Fruit fly (Drosophila melanogaster) whole organism, pupa: ENCODE results near the gene CG34462.

Experiments used
- CG10348 ChIP-seq: fragments of 200-800 bp; sonication (Bioruptor generic); IDR thresholded peaks from 2 replicates; pipeline ENCODE4 v1.3.6; 2022; ENCODE audit warnings: missing biosample characterization, missing genetic modification characterization
- CG12605 ChIP-seq: fragments of 200-800 bp; sonication (Bioruptor generic); IDR thresholded peaks from 2 replicates; pipeline ENCODE4 v1.3.6; 2022; ENCODE audit warnings: missing biosample characterization, missing genetic modification characterization
- CG13204 ChIP-seq: fragments of 200-800 bp; sonication (Bioruptor generic); optimal IDR thresholded peaks from 2 replicates; lab custom pipeline; 2018; ENCODE audit warnings: missing biosample characterization, mild to moderate bottlenecking, missing genetic modification characterization, moderate library complexity
- CG14655 ChIP-seq: fragments of 200-800 bp; sonication (Bioruptor generic); optimal IDR thresholded peaks from 3 replicates; lab custom pipeline; 2017; ENCODE audit warnings: mild to moderate bottlenecking, missing biosample characterization, missing genetic modification reagents, missing genetic modification characterization
- CG15710 ChIP-seq: fragments of 200-800 bp; sonication (Bioruptor generic); optimal IDR thresholded peaks from 2 replicates; lab custom pipeline; 2018; ENCODE audit warnings: missing biosample characterization, mild to moderate bottlenecking, missing genetic modification characterization, moderate library complexity
- CG17806 ChIP-seq: fragments of 200-800 bp; sonication (Bioruptor generic); optimal IDR thresholded peaks from 2 replicates; lab custom pipeline; 2018; ENCODE audit warnings: missing biosample characterization, mild to moderate bottlenecking, missing genetic modification characterization, moderate library complexity
- CG32121 ChIP-seq: fragments of 200-800 bp; sonication (Bioruptor generic); IDR thresholded peaks from 2 replicates; pipeline ENCODE4 v1.3.6; 2022; ENCODE audit warnings: missing biosample characterization, missing genetic modification characterization
- CG34367 ChIP-seq: fragments of 200-800 bp; sonication (Bioruptor generic); optimal IDR thresholded peaks from 2 replicates; lab custom pipeline; 2018; ENCODE audit warnings: missing biosample characterization, mild to moderate bottlenecking, missing genetic modification characterization
- CG4496 ChIP-seq: fragments of 200-800 bp; sonication (Bioruptor generic); IDR thresholded peaks from 3 replicates; pipeline ENCODE4 v1.3.6; 2022; ENCODE audit warnings: missing biosample characterization, missing genetic modification characterization
- CG8159 ChIP-seq: fragments of 200-800 bp; sonication (Bioruptor generic); optimal IDR thresholded peaks from 3 replicates; lab custom pipeline; 2018; ENCODE audit warnings: missing biosample characterization, mild to moderate bottlenecking, missing genetic modification characterization, moderate library complexity
- CG8301 ChIP-seq: fragments of 200-800 bp; sonication (Bioruptor generic); optimal IDR thresholded peaks from 2 replicates; lab custom pipeline; 2018; ENCODE audit warnings: missing biosample characterization, mild to moderate bottlenecking, missing genetic modification characterization
- CG9948 ChIP-seq: fragments of 200-800 bp; sonication (Bioruptor generic); optimal IDR thresholded peaks from 2 replicates; lab custom pipeline; 2018; ENCODE audit warnings: missing biosample characterization, mild to moderate bottlenecking, missing genetic modification characterization, moderate library complexity
- D1 ChIP-seq: fragments of 200-800 bp; sonication (Bioruptor generic); optimal IDR thresholded peaks from 2 replicates; lab custom pipeline; 2018; ENCODE audit warnings: missing biosample characterization, mild to moderate bottlenecking, missing genetic modification characterization, moderate library complexity
- EcR ChIP-seq: fragments of 200-800 bp; sonication (Bioruptor generic); optimal IDR thresholded peaks from 3 replicates; lab custom pipeline; 2019; ENCODE audit warnings: missing biosample characterization, missing genetic modification characterization, mild to moderate bottlenecking, moderate library complexity, missing genetic modification reagents
- Ets98B ChIP-seq: fragments of 200-800 bp; sonication (Bioruptor generic); IDR thresholded peaks from 2 replicates; pipeline ENCODE4 v1.3.6; 2022; ENCODE audit warnings: missing biosample characterization, missing genetic modification characterization
- Pif1A ChIP-seq: fragments of 200-800 bp; sonication (Bioruptor generic); optimal IDR thresholded peaks from 3 replicates; lab custom pipeline; 2016; ENCODE audit warnings: missing biosample characterization, missing genetic modification characterization
- Pif1B ChIP-seq: fragments of 200-800 bp; sonication (Bioruptor generic); optimal IDR thresholded peaks from 3 replicates; lab custom pipeline; 2016; ENCODE audit warnings: missing biosample characterization, missing genetic modification characterization
- Snoo ChIP-seq: fragments of 200-800 bp; sonication (Bioruptor generic); optimal IDR thresholded peaks from 3 replicates; lab custom pipeline; 2017; ENCODE audit warnings: missing biosample characterization, mild to moderate bottlenecking, missing genetic modification characterization, inconsistent platforms
- fd96Ca ChIP-seq: fragments of 200-800 bp; sonication (Bioruptor generic); IDR thresholded peaks from 3 replicates; pipeline ENCODE4 v1.3.6; 2022; ENCODE audit warnings: missing biosample characterization, missing genetic modification characterization
- gl ChIP-seq: fragments of 200-800 bp; sonication (Bioruptor generic); optimal IDR thresholded peaks from 2 replicates; lab custom pipeline; 2018; ENCODE audit warnings: missing biosample characterization, mild to moderate bottlenecking, missing genetic modification characterization
- rn ChIP-seq: fragments of 200-800 bp; sonication (Bioruptor generic); IDR thresholded peaks from 2 replicates; pipeline ENCODE4 v1.3.6; 2022; ENCODE audit warnings: missing biosample characterization, missing genetic modification characterization

CG34462 gene

dm6 chr3L:8312290-8312689 is 16.1 kb upstream of the CG34462 start:
- TF ChIP-seq Ets98B (GFP tag; lab: Robert Waterston, UW), result no peak
- peak; percentile 42; the same call in 1 of the 3 replicates for TF ChIP-seq fd96Ca (GFP tag; lab: Robert Waterston, UW)

- TF ChIP-seq Ets98B (GFP tag; lab: Robert Waterston, UW), result peak; percentile 48; the same call in 1 of the 2 replicates
- TF ChIP-seq Pif1A, result peak; percentile 32
- no peak for TF ChIP-seq Pif1B
- peak; percentile 63; the same call in 2 of the 3 replicates for TF ChIP-seq CG4496 (GFP tag; lab: Robert Waterston, UW)
Observed at dm6 chr3L:8314788-8315140, 13.6 kb upstream of the CG34462 start.

dm6 chr3L:8315141-8315816 is 13.1 kb upstream of the CG34462 start, which contains the start of gene Cpsf6:
Cpsf6 (minus strand) TSS chr3L:8315502.
- TF ChIP-seq Ets98B (GFP tag; lab: Robert Waterston, UW) (peak; percentile 19; the same call in 1 of the 2 replicates), Snoo (tag; lab: Kevin White, UChicago) (no peak), CG14655 (GFP tag; lab: Kevin White, UChicago) (no peak), fd96Ca (GFP tag; lab: Robert Waterston, UW) (no peak), CG4496 (GFP tag; lab: Robert Waterston, UW) (peak; percentile 42; the same call in 1 of the 3 replicates), CG34367 (peak; percentile 17), CG10348 (GFP tag; lab: Robert Waterston, UW) (no peak), CG9948 (tag; lab: Kevin White, UChicago) (peak; percentile 6), CG17806 (tag; lab: Kevin White, UChicago) (peak; percentile 13)

DNA sequence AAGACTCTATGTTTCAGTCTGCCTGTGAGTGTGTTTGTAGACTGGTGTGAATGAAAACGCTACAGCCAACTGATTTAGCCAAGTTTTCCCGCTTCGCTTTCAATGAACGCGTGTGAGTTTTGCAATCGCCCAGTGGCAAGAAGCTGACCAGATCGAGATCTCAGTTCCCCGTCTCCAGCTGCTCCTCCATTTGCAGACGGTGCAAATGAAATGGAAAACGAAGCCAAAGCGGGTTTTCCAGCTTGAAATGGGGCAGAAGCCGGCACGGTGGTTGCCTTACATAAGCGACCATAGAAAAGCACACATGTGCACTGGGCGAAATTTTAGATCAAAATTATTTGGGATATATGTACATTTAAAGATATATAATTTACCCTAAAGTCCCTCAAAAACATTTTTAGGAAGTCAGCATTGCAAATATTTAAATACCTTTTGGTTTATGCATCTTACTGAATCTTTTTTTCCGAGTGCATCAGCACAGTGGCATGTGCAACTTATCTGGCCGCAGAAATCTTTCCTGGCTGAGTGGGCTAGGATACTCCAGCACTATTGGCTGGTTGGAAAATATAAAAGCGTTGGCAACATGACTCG is 9.4 kb upstream of the CG34462 start, which contains the start of gene CG43059:
CG43059 (minus strand) TSS at position 51 of the 591 bp plus-strand sequence.
- TF ChIP-seq CG34367, result no peak
- peak; percentile 92 for TF ChIP-seq Ets98B (GFP tag; lab: Robert Waterston, UW)
- TF ChIP-seq CG10348 (GFP tag; lab: Robert Waterston, UW), result peak; percentile 56; the same call in 1 of the 2 replicates
- no peak for TF ChIP-seq gl (tag; lab: Kevin White, UChicago)
- TF ChIP-seq CG12605 (GFP tag; lab: Robert Waterston, UW), result peak; percentile 82
- TF ChIP-seq rn (GFP tag; lab: Robert Waterston, UW), result peak; percentile 82
- no peak for TF ChIP-seq CG9948 (tag; lab: Kevin White, UChicago)
- no peak for TF ChIP-seq Pif1B
- TF ChIP-seq Pif1A, result peak; percentile 38
- no peak for TF ChIP-seq EcR
- no peak for TF ChIP-seq Snoo (tag; lab: Kevin White, UChicago)
- TF ChIP-seq CG32121 (GFP tag; lab: Robert Waterston, UW), result peak; percentile 93
- no peak for TF ChIP-seq CG13204 (GFP tag; lab: Kevin White, UChicago)
- peak; percentile 82 for TF ChIP-seq CG14655 (GFP tag; lab: Kevin White, UChicago)
- TF ChIP-seq CG8301, result peak; percentile 88
- TF ChIP-seq fd96Ca (GFP tag; lab: Robert Waterston, UW), result peak; percentile 87
- TF ChIP-seq CG8159 (tag; lab: Kevin White, UChicago), result no peak
- TF ChIP-seq CG17806 (tag; lab: Kevin White, UChicago), result no peak
- peak; percentile 91 for TF ChIP-seq CG4496 (GFP tag; lab: Robert Waterston, UW)
- no peak for TF ChIP-seq CG15710 (tag; lab: Kevin White, UChicago)
- no peak for TF ChIP-seq D1 (tag; lab: Kevin White, UChicago)

dm6 chr3L:8320105-8320813 is 8.1 kb upstream of the CG34462 start, which contains the start of gene CG13670:
CG13670 (plus strand) TSS chr3L:8320763.
- TF ChIP-seq CG17806 (tag; lab: Kevin White, UChicago), result no peak
- TF ChIP-seq CG15710 (tag; lab: Kevin White, UChicago), result no peak
- no peak for TF ChIP-seq gl (tag; lab: Kevin White, UChicago)
- peak; percentile 56; the same call in 1 of the 2 replicates for TF ChIP-seq CG32121 (GFP tag; lab: Robert Waterston, UW)
- peak; percentile 4 for TF ChIP-seq CG8301
- TF ChIP-seq rn (GFP tag; lab: Robert Waterston, UW), result no peak
- no peak for TF ChIP-seq Snoo (tag; lab: Kevin White, UChicago)
- no peak for TF ChIP-seq D1 (tag; lab: Kevin White, UChicago)
- no peak for TF ChIP-seq Pif1B
- no peak for TF ChIP-seq EcR
- no peak for TF ChIP-seq CG14655 (GFP tag; lab: Kevin White, UChicago)
- no peak for TF ChIP-seq CG13204 (GFP tag; lab: Kevin White, UChicago)
- peak; percentile 16 for TF ChIP-seq Pif1A
- peak; percentile 60 for TF ChIP-seq Ets98B (GFP tag; lab: Robert Waterston, UW)
- no peak for TF ChIP-seq CG12605 (GFP tag; lab: Robert Waterston, UW)

DNA sequence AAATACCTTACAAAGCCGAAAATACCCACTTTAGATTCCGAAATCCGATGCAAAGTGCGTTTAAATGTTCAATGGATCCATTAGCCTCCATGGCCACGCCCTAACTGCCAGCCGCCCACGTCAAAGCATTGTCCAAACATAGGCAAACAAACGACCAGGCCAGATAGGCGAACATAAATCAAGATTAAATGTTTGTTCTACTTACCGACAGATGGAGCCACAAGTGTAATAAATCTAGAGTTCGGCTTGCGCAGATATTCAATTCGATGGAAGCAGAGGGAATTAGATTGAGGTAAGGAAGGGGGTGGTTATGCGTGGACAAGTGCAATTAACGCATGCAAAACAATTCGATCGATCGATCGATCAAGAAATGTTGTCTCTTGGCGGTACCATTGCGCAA is 4.6 kb upstream of the CG34462 start:
- TF ChIP-seq Ets98B (GFP tag; lab: Robert Waterston, UW) (no peak), CG17806 (tag; lab: Kevin White, UChicago) (no peak), CG32121 (GFP tag; lab: Robert Waterston, UW) (no peak), rn (GFP tag; lab: Robert Waterston, UW) (no peak), CG15710 (tag; lab: Kevin White, UChicago) (no peak), CG14655 (GFP tag; lab: Kevin White, UChicago) (no peak), CG4496 (GFP tag; lab: Robert Waterston, UW) (no peak), CG8159 (tag; lab: Kevin White, UChicago) (no peak), CG10348 (GFP tag; lab: Robert Waterston, UW) (no peak), fd96Ca (GFP tag; lab: Robert Waterston, UW) (no peak), CG13204 (GFP tag; lab: Kevin White, UChicago) (no peak), CG34367 (no peak), CG9948 (tag; lab: Kevin White, UChicago) (no peak), Snoo (tag; lab: Kevin White, UChicago) (no peak), gl (tag; lab: Kevin White, UChicago) (no peak), D1 (tag; lab: Kevin White, UChicago) (no peak), EcR (no peak)
